Fruit fly (Drosophila melanogaster): ENCODE measurements around the gene GstD1.

GstD1 gene

dm6 chr3R:12402935-12403334 lies 33.9 kb upstream of the GstD1 start (continued):
- TF ChIP-seq ken (GFP tag; IDR thresholded peaks at IDR 0.05) (peak; percentile 96), grau (tag; optimal IDR thresholded peaks at IDR 0.05) (peak; percentile 98), CG15269 (tag; optimal IDR thresholded peaks at IDR 0.05) (peak; percentile 98), CG34376 (GFP tag; optimal IDR thresholded peaks at IDR 0.05) (peak; percentile 100), lmd (GFP tag; IDR thresholded peaks at IDR 0.05) (peak; percentile 94), CG4707 (GFP tag; optimal IDR thresholded peaks at IDR 0.05) (peak; percentile 94), Pdp1 (GFP tag; optimal IDR thresholded peaks at IDR 0.05) (peak; percentile 94 to 96), H2.0 (GFP tag; IDR thresholded peaks at IDR 0.05) (peak; percentile 96), CG18476 (GFP tag; optimal IDR thresholded peaks at IDR 0.05) (peak; percentile 100), odd (GFP tag; optimal IDR thresholded peaks at IDR 0.05) (peak; percentile 96), CG18599 (GFP tag; optimal IDR thresholded peaks at IDR 0.05) (peak; percentile 99), CG8765 (GFP tag; IDR thresholded peaks at IDR 0.05) (peak; percentile 91), CG4404 (GFP tag; IDR thresholded peaks at IDR 0.05) (peak; percentile 80), slp2 (GFP tag; optimal IDR thresholded peaks at IDR 0.05) (peak; percentile 93), CG15601 (tag; optimal IDR thresholded peaks at IDR 0.05) (peak; percentile 98), CG18764 (GFP tag; optimal IDR thresholded peaks at IDR 0.05) (peak; percentile 94), sc (optimal IDR thresholded peaks at IDR 0.05) (no peak), sc (GFP tag; optimal IDR thresholded peaks at IDR 0.05) (peak; percentile 94), Dfd (GFP tag; optimal IDR thresholded peaks at IDR 0.05) (no peak), dmrt99B (tag; optimal IDR thresholded peaks at IDR 0.05) (peak; percentile 100), jing (GFP tag; optimal IDR thresholded peaks at IDR 0.05) (peak; percentile 93), CG8089 (GFP tag; optimal IDR thresholded peaks at IDR 0.05) (peak; percentile 88), CG4820 (GFP tag; optimal IDR thresholded peaks at IDR 0.05) (peak; percentile 100), CG10979 (tag; optimal IDR thresholded peaks at IDR 0.05) (peak; percentile 99), CG10274 (GFP tag; optimal IDR thresholded peaks at IDR 0.05) (peak; percentile 95), Adf1 (GFP tag; IDR thresholded peaks at IDR 0.05) (peak; percentile 77), Atf-2 (GFP tag; optimal IDR thresholded peaks at IDR 0.05) (peak; percentile 90), CG2120 (GFP tag; optimal IDR thresholded peaks at IDR 0.05) (peak; percentile 95), CG1529 (GFP tag; optimal IDR thresholded peaks at IDR 0.05) (peak; percentile 96), sisA (GFP tag; IDR thresholded peaks at IDR 0.05) (peak; percentile 89), CG12155 (GFP tag; optimal IDR thresholded peaks at IDR 0.05) (peak; percentile 96), mld (GFP tag; IDR thresholded peaks at IDR 0.05; ENCODE audit: partially characterized antibody) (no peak), Sox100B (GFP tag; optimal IDR thresholded peaks at IDR 0.05) (peak; percentile 98), cato (GFP tag; optimal IDR thresholded peaks at IDR 0.05; ENCODE audit: borderline replicate concordance) (peak; percentile 94), CG14014 (GFP tag; IDR thresholded peaks at IDR 0.05) (peak; percentile 97), caup (GFP tag; optimal IDR thresholded peaks at IDR 0.05; ENCODE audit: severe bottlenecking) (peak; percentile 97), gro (GFP tag; optimal IDR thresholded peaks at IDR 0.05) (peak; percentile 97), run (tag; optimal IDR thresholded peaks at IDR 0.05) (peak; percentile 95), CG8478 (optimal IDR thresholded peaks at IDR 0.05) (no peak), TFAM (GFP tag; optimal IDR thresholded peaks at IDR 0.05) (peak; percentile 94), CG12071 (GFP tag; optimal IDR thresholded peaks at IDR 0.05) (peak; percentile 100), E2f2 (GFP tag; IDR thresholded peaks at IDR 0.05) (peak; percentile 85), wek (GFP tag; optimal IDR thresholded peaks at IDR 0.05) (peak; percentile 92), CG33213 (GFP tag; optimal IDR thresholded peaks at IDR 0.05) (peak; percentile 99), ems (GFP tag; optimal IDR thresholded peaks at IDR 0.05) (peak; percentile 97), CG7745 (tag; optimal IDR thresholded peaks at IDR 0.05) (peak; percentile 92), HmgD (GFP tag; optimal IDR thresholded peaks at IDR 0.05) (peak; percentile 93), CG34224 (GFP tag; IDR thresholded peaks at IDR 0.05; ENCODE audit: partially characterized antibody) (peak; percentile 55; the same call in 1 of the 3 replicates), CG13296 (GFP tag; optimal IDR thresholded peaks at IDR 0.05) (peak; percentile 99), ci (GFP tag; IDR thresholded peaks at IDR 0.05) (peak; percentile 99), luna (GFP tag; optimal IDR thresholded peaks at IDR 0.05) (peak; percentile 75)
